Worm (Caenorhabditis elegans) whole organism, L3 larva: ENCODE measurements around the gene B0491.6.
A peak's percentile ranks its signal among the peaks of the same experiment; 100 is the strongest.

Experiments used
- R02D3.7 ChIP-seq: fragments of 150-350 bp; optimal IDR thresholded peaks from 2 replicates; lab custom pipeline; 2014; ENCODE audit warnings: missing biosample characterization, missing genetic modification characterization
- ZK546.5 ChIP-seq: sonication (generic microtip); optimal IDR thresholded peaks from 2 replicates; lab custom pipeline; 2017; ENCODE audit warnings: missing biosample characterization, missing genetic modification characterization
- aly-2 ChIP-seq: fragments of 150-350 bp; optimal IDR thresholded peaks from 2 replicates; lab custom pipeline; 2014; ENCODE audit warnings: missing biosample characterization, missing genetic modification characterization
- ama-1 ChIP-seq: fragments of 150-350 bp; optimal IDR thresholded peaks from 2 replicates; lab custom pipeline; 2018
- ceh-16 ChIP-seq: sonication (generic microtip); optimal IDR thresholded peaks from 2 replicates; lab custom pipeline; 2017; ENCODE audit warnings: missing biosample characterization, missing genetic modification characterization
- ceh-28 ChIP-seq: fragments of 150-350 bp; optimal IDR thresholded peaks from 2 replicates; lab custom pipeline; 2014; ENCODE audit warnings: missing biosample characterization, missing genetic modification reagents, missing genetic modification characterization
- ceh-82 ChIP-seq: fragments of 150-350 bp; optimal IDR thresholded peaks from 2 replicates; lab custom pipeline; 2014; ENCODE audit warnings: missing biosample characterization, missing genetic modification characterization
- daf-12 ChIP-seq: fragments of 150-350 bp; optimal IDR thresholded peaks from 2 replicates; lab custom pipeline; 2014; ENCODE audit warnings: missing biosample characterization, missing genetic modification reagents, missing genetic modification characterization
- egl-27 ChIP-seq: sonication (generic microtip); optimal IDR thresholded peaks from 4 replicates; lab custom pipeline; 2017; ENCODE audit warnings: missing biosample characterization, missing genetic modification reagents, missing genetic modification characterization
- egl-5 ChIP-seq: fragments of 150-350 bp; optimal IDR thresholded peaks from 2 replicates; lab custom pipeline; 2017; ENCODE audit warnings: missing biosample characterization, missing genetic modification reagents, missing genetic modification characterization, inconsistent platforms
- elt-1 ChIP-seq: fragments of 150-350 bp; optimal IDR thresholded peaks from 2 replicates; lab custom pipeline; 2014; ENCODE audit warnings: missing biosample characterization, missing genetic modification characterization
- elt-2 ChIP-seq: sonication (generic microtip); optimal IDR thresholded peaks from 2 replicates; lab custom pipeline; 2016; ENCODE audit warnings: missing genetic modification reagents, mild to moderate bottlenecking, missing genetic modification characterization, missing compliant biosample characterization
- fkh-2 ChIP-seq: fragments of 150-350 bp; optimal IDR thresholded peaks from 2 replicates; lab custom pipeline; 2014; ENCODE audit warnings: missing biosample characterization, missing genetic modification reagents, missing genetic modification characterization
- fos-1 ChIP-seq: fragments of 150-350 bp; optimal IDR thresholded peaks from 2 replicates; lab custom pipeline; 2014; ENCODE audit warnings: missing biosample characterization, missing genetic modification characterization
- hmg-11 ChIP-seq: sonication (generic microtip); optimal IDR thresholded peaks from 2 replicates; lab custom pipeline; 2016; ENCODE audit warnings: missing genetic modification characterization, missing compliant biosample characterization
- lin-39 ChIP-seq: fragments of 150-350 bp; optimal IDR thresholded peaks from 2 replicates; lab custom pipeline; 2018; ENCODE audit warnings: missing biosample characterization, missing genetic modification reagents, missing genetic modification characterization
- lsy-12 ChIP-seq: sonication (generic microtip); optimal IDR thresholded peaks from 2 replicates; lab custom pipeline; 2016; ENCODE audit warnings: mild to moderate bottlenecking, missing genetic modification characterization, missing compliant biosample characterization
- nfya-1 ChIP-seq: sonication (generic microtip); optimal IDR thresholded peaks from 2 replicates; lab custom pipeline; 2017; ENCODE audit warnings: missing genetic modification characterization, mild to moderate bottlenecking, missing compliant biosample characterization, antibody characterized with exemption, moderate library complexity; ENCODE audit not compliant: insufficient read depth
- nhr-11 ChIP-seq: fragments of 150-350 bp; optimal IDR thresholded peaks from 2 replicates; lab custom pipeline; 2014; ENCODE audit warnings: missing biosample characterization, missing genetic modification characterization
- nhr-12 ChIP-seq: fragments of 150-350 bp; optimal IDR thresholded peaks from 2 replicates; lab custom pipeline; 2014; ENCODE audit warnings: missing biosample characterization, missing genetic modification characterization
- nhr-25 ChIP-seq: sonication (generic microtip); optimal IDR thresholded peaks from 2 replicates; lab custom pipeline; 2017; ENCODE audit warnings: missing biosample characterization, missing genetic modification characterization
- nhr-28 ChIP-seq: fragments of 150-350 bp; optimal IDR thresholded peaks from 2 replicates; lab custom pipeline; 2014; ENCODE audit warnings: missing biosample characterization, missing genetic modification characterization
- nhr-43 ChIP-seq: sonication (generic microtip); optimal IDR thresholded peaks from 2 replicates; lab custom pipeline; 2016; ENCODE audit warnings: mild to moderate bottlenecking, missing genetic modification characterization, missing compliant biosample characterization; ENCODE audit not compliant: poor library complexity, severe bottlenecking
- nhr-67 ChIP-seq: fragments of 150-350 bp; optimal IDR thresholded peaks from 2 replicates; lab custom pipeline; 2014; ENCODE audit warnings: missing biosample characterization, missing genetic modification characterization
- pha-4 ChIP-seq: fragments of 150-350 bp; optimal IDR thresholded peaks from 2 replicates; lab custom pipeline; 2014; ENCODE audit warnings: missing biosample characterization, missing genetic modification reagents, missing genetic modification characterization
- sea-2 ChIP-seq: fragments of 150-350 bp; sonication (generic microtip); optimal IDR thresholded peaks from 4 replicates; lab custom pipeline; 2014; ENCODE audit warnings: missing biosample characterization, missing genetic modification reagents, missing genetic modification characterization
- snpc-4 ChIP-seq: fragments of 150-350 bp; optimal IDR thresholded peaks from 2 replicates; lab custom pipeline; 2014; ENCODE audit warnings: missing biosample characterization, missing genetic modification characterization
- unc-39 ChIP-seq: sonication (generic microtip); optimal IDR thresholded peaks from 4 replicates; lab custom pipeline; 2017; ENCODE audit warnings: missing biosample characterization, missing genetic modification characterization
- unc-62 ChIP-seq: fragments of 150-350 bp; sonication (generic microtip); optimal IDR thresholded peaks from 4 replicates; lab custom pipeline; 2014; ENCODE audit warnings: missing biosample characterization, missing genetic modification reagents, missing genetic modification characterization
- zag-1 ChIP-seq: fragments of 150-350 bp; optimal IDR thresholded peaks from 2 replicates; lab custom pipeline; 2014; ENCODE audit warnings: missing biosample characterization, missing genetic modification characterization

B0491.6 gene

ce11 chrII:11305627-11306449 is 42.3 kb downstream of the B0491.6 start, which contains the start of gene rsf-1:
TSS of gene rsf-1 (plus strand) at chrII:11306399.
- TF ChIP-seq ceh-82 (tag; lab: Kevin White, UChicago) (no peak), lin-39 (tag; lab: Kevin White, UChicago) (peak; percentile 44), pha-4 (peak; percentile 76), nfya-1 (peak; percentile 55), nhr-67 (no peak), nhr-25 (tag; lab: Kevin White, UChicago) (no peak), fos-1 (tag; lab: Kevin White, UChicago) (no peak), snpc-4 (tag; lab: Kevin White, UChicago) (peak; percentile 34), unc-62 (no peak), daf-12 (tag; lab: Kevin White, UChicago) (no peak), egl-5 (tag; lab: Kevin White, UChicago) (no peak), nhr-43 (tag; lab: Kevin White, UChicago) (peak; percentile 15), nhr-12 (tag; lab: Kevin White, UChicago) (no peak), elt-2 (tag; lab: Kevin White, UChicago) (peak; percentile 15), hmg-11 (tag; lab: Kevin White, UChicago) (peak; percentile 29)
- TF ChIP-seq, all 47 proteins: peak for 7

ce11 chrII:11302591-11302990 is 45.6 kb downstream of the B0491.6 start, which contains the start of gene samp-1:
TSS of gene samp-1 (plus strand) at chrII:11302891.
- TF ChIP-seq zag-1 (tag; lab: Kevin White, UChicago) (no peak), ZK546.5 (tag; lab: Kevin White, UChicago) (no peak), fkh-2 (no peak), ceh-16 (no peak), nhr-28 (tag; lab: Kevin White, UChicago) (no peak), nfya-1 (no peak), R02D3.7 (tag; lab: Kevin White, UChicago) (no peak), nhr-11 (tag; lab: Kevin White, UChicago) (no peak), unc-39 (tag; lab: Kevin White, UChicago) (no peak), lin-39 (tag; lab: Kevin White, UChicago) (no peak), egl-27 (no peak), ceh-82 (tag; lab: Kevin White, UChicago) (no peak), elt-1 (no peak), nhr-12 (tag; lab: Kevin White, UChicago) (no peak), lsy-12 (tag; lab: Kevin White, UChicago) (no peak), aly-2 (tag; lab: Kevin White, UChicago) (no peak), nhr-43 (tag; lab: Kevin White, UChicago) (no peak), elt-2 (tag; lab: Kevin White, UChicago) (no peak)

ce11 chrII:11301059-11301458 is 47.1 kb downstream of the B0491.6 start, which contains the start of gene raga-1:
TSS of gene raga-1 (plus strand) at chrII:11301359.
- TF ChIP-seq ceh-16 (no peak), egl-27 (no peak), aly-2 (tag; lab: Kevin White, UChicago) (no peak), ceh-82 (tag; lab: Kevin White, UChicago) (no peak), nhr-25 (tag; lab: Kevin White, UChicago) (no peak), daf-12 (tag; lab: Kevin White, UChicago) (no peak), fos-1 (tag; lab: Kevin White, UChicago) (no peak), unc-62 (no peak), ama-1 (lab: Kevin White, UChicago) (no peak)

- TF ChIP-seq sea-2: no peak
- TF ChIP-seq unc-62: no peak
- peak; percentile 35 for TF ChIP-seq hmg-11 (tag; lab: Kevin White, UChicago)
- peak; percentile 3 for TF ChIP-seq pha-4
- no peak for TF ChIP-seq ceh-28 (tag; lab: Kevin White, UChicago)
- TF ChIP-seq zag-1 (tag; lab: Kevin White, UChicago): no peak
- TF ChIP-seq elt-2 (tag; lab: Kevin White, UChicago): peak; percentile 6
These were observed 50.9 kb downstream of the B0491.6 start, which contains the start of gene saps-1 for ce11 chrII:11297217-11297738. TSS of gene saps-1 (plus strand) at chrII:11297688.
